Fruit fly (Drosophila melanogaster): ENCODE results near the gene COX6B.

DNA sequence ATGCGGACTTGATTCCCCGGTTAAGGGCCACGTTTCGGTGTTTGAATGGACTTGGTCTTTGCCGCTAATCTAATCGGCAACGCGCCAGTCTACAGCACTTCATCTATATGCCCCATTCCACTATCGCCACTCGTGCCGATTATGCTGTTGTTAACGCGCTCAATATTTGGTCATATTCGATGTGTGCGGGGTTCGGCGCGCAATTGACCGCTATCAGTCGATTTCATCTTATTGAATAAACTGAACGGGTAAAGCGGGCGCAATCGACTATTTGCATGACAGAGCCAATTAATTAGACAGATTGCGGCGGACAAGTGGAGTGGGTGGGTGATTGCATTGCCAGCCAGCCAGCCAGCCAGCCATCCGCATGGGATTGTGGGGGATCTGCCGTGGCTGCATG lies 8.2 kb upstream of the COX6B start:
- no peak for TF ChIP-seq psq (optimal IDR thresholded peaks at IDR 0.05)
- TF ChIP-seq CG8478 (optimal IDR thresholded peaks at IDR 0.05), result no peak
